Fruit fly (Drosophila melanogaster) whole organism, embryonic: Measurements from ENCODE around the gene CG6962.

Experiments
- Abd-B ChIP-seq: fragments of 200-800 bp; sonication (Bioruptor generic); optimal IDR thresholded peaks from 2 replicates; lab custom pipeline; 2018; ENCODE audit warnings: missing biosample characterization, mild to moderate bottlenecking, missing genetic modification characterization, moderate library complexity
- Aef1 ChIP-seq: fragments of 200-800 bp; sonication (Bioruptor generic); IDR thresholded peaks from 3 replicates; pipeline ENCODE4 v1.3.6; 2022; ENCODE audit warnings: missing biosample characterization, missing genetic modification characterization
- Atf-2 ChIP-seq: fragments of 200-800 bp; sonication (Bioruptor generic); optimal IDR thresholded peaks from 2 replicates; lab custom pipeline; 2016; ENCODE audit warnings: missing biosample characterization, missing genetic modification characterization
- CG10321 ChIP-seq: fragments of 200-800 bp; sonication (Bioruptor generic); IDR thresholded peaks from 2 replicates; pipeline ENCODE4 v1.3.6; 2022; ENCODE audit warnings: missing biosample characterization, missing genetic modification characterization
- CG11398 ChIP-seq: fragments of 200-800 bp; sonication (Bioruptor generic); optimal IDR thresholded peaks from 2 replicates; lab custom pipeline; 2016; ENCODE audit warnings: missing biosample characterization, missing genetic modification characterization
- CG11723 ChIP-seq: fragments of 200-800 bp; sonication (Bioruptor generic); optimal IDR thresholded peaks from 2 replicates; lab custom pipeline; 2017; ENCODE audit warnings: missing biosample characterization, mild to moderate bottlenecking, missing genetic modification characterization
- CG12104 ChIP-seq: fragments of 200-800 bp; sonication (Bioruptor generic); optimal IDR thresholded peaks from 3 replicates; lab custom pipeline; 2016; ENCODE audit warnings: missing biosample characterization, missing genetic modification characterization
- CG12219 ChIP-seq: fragments of 200-800 bp; sonication (Bioruptor generic); optimal IDR thresholded peaks from 3 replicates; lab custom pipeline; 2018; ENCODE audit warnings: missing biosample characterization, mild to moderate bottlenecking, missing genetic modification characterization
- CG12769 ChIP-seq: fragments of 200-800 bp; sonication (Bioruptor generic); optimal IDR thresholded peaks from 2 replicates; lab custom pipeline; 2019; ENCODE audit warnings: missing biosample characterization, mild to moderate bottlenecking, missing genetic modification characterization, moderate library complexity
- CG12942 ChIP-seq: fragments of 200-800 bp; sonication (Bioruptor generic); optimal IDR thresholded peaks from 3 replicates; lab custom pipeline; 2016; ENCODE audit warnings: missing biosample characterization, missing genetic modification characterization
- CG13424 ChIP-seq: fragments of 200-800 bp; sonication (Bioruptor generic); optimal IDR thresholded peaks from 2 replicates; lab custom pipeline; 2019; ENCODE audit warnings: missing biosample characterization, mild to moderate bottlenecking, missing genetic modification characterization, moderate library complexity
- CG13894 ChIP-seq: fragments of 200-800 bp; sonication (Bioruptor generic); optimal IDR thresholded peaks from 3 replicates; lab custom pipeline; 2018; ENCODE audit warnings: missing biosample characterization, mild to moderate bottlenecking, missing genetic modification characterization, moderate library complexity
- CG1603 ChIP-seq: fragments of 200-800 bp; sonication (Bioruptor generic); optimal IDR thresholded peaks from 2 replicates; lab custom pipeline; 2019; ENCODE audit warnings: missing biosample characterization, mild to moderate bottlenecking, missing genetic modification characterization, moderate library complexity
- CG16779 ChIP-seq: fragments of 200-800 bp; sonication (Bioruptor generic); IDR thresholded peaks from 2 replicates; pipeline ENCODE4 v1.3.6; 2022; ENCODE audit warnings: missing biosample characterization, missing genetic modification characterization
- CG17359 ChIP-seq: fragments of 200-800 bp; sonication (Bioruptor generic); optimal IDR thresholded peaks from 3 replicates; lab custom pipeline; 2018; ENCODE audit warnings: missing biosample characterization, mild to moderate bottlenecking, missing genetic modification characterization, moderate library complexity
- CG18764 ChIP-seq: fragments of 200-800 bp; sonication (Bioruptor generic); optimal IDR thresholded peaks from 3 replicates; lab custom pipeline; 2016; ENCODE audit warnings: missing biosample characterization, missing genetic modification characterization
- CG2129 ChIP-seq: fragments of 200-800 bp; sonication (Bioruptor generic); IDR thresholded peaks from 2 replicates; pipeline ENCODE4 v1.3.6; 2022; ENCODE audit warnings: missing biosample characterization, missing genetic modification characterization; ENCODE audit not compliant: partially characterized antibody
- CG2678 ChIP-seq: fragments of 200-800 bp; sonication (Bioruptor generic); optimal IDR thresholded peaks from 3 replicates; lab custom pipeline; 2019; ENCODE audit warnings: missing biosample characterization, mild to moderate bottlenecking, missing genetic modification characterization, moderate library complexity
- CG2712 ChIP-seq: fragments of 200-800 bp; optimal IDR thresholded peaks from 3 replicates; lab custom pipeline; 2019; ENCODE audit warnings: missing biosample characterization, mild to moderate bottlenecking, missing genetic modification characterization, moderate library complexity
- CG31365 ChIP-seq: fragments of 200-800 bp; sonication (Bioruptor generic); optimal IDR thresholded peaks from 2 replicates; lab custom pipeline; 2018; ENCODE audit warnings: missing biosample characterization, mild to moderate bottlenecking, missing genetic modification characterization
- CG4404 ChIP-seq: fragments of 200-800 bp; sonication (Bioruptor generic); IDR thresholded peaks from 2 replicates; pipeline ENCODE4 v1.3.6; 2022; ENCODE audit warnings: missing biosample characterization, missing genetic modification characterization
- CG5245 ChIP-seq: fragments of 200-800 bp; sonication (Bioruptor generic); optimal IDR thresholded peaks from 3 replicates; lab custom pipeline; 2016; ENCODE audit warnings: missing biosample characterization, missing genetic modification characterization
- CG7372 ChIP-seq: fragments of 200-800 bp; sonication (Bioruptor generic); IDR thresholded peaks from 2 replicates; pipeline ENCODE4 v1.3.6; 2022; ENCODE audit warnings: missing biosample characterization, missing genetic modification characterization
- CG7839 ChIP-seq: fragments of 200-800 bp; sonication (Bioruptor generic); optimal IDR thresholded peaks from 3 replicates; lab custom pipeline; 2018; ENCODE audit warnings: missing biosample characterization, mild to moderate bottlenecking, missing genetic modification characterization, moderate library complexity
- CG9817 ChIP-seq: fragments of 200-800 bp; sonication (Bioruptor generic); optimal IDR thresholded peaks from 2 replicates; lab custom pipeline; 2018; ENCODE audit warnings: missing biosample characterization, mild to moderate bottlenecking, missing genetic modification characterization, moderate library complexity
- CTCF ChIP-seq: fragments of 200-800 bp; sonication (Bioruptor generic); optimal IDR thresholded peaks from 2 replicates; lab custom pipeline; 2017; ENCODE audit warnings: missing biosample characterization, mild to moderate bottlenecking, missing genetic modification characterization, moderate library complexity
- Doc3 ChIP-seq: fragments of 200-800 bp; sonication (Bioruptor generic); IDR thresholded peaks from 3 replicates; pipeline ENCODE4 v1.3.6; 2022; ENCODE audit warnings: missing biosample characterization, missing genetic modification characterization; ENCODE audit not compliant: partially characterized antibody
- Lim3 ChIP-seq: fragments of 200-800 bp; sonication (Bioruptor generic); IDR thresholded peaks from 2 replicates; pipeline ENCODE4 v1.3.6; 2022; ENCODE audit warnings: missing biosample characterization, missing genetic modification characterization
- MTF-1 ChIP-seq: fragments of 200-800 bp; sonication (Bioruptor generic); optimal IDR thresholded peaks from 2 replicates; lab custom pipeline; 2018; ENCODE audit warnings: missing biosample characterization, mild to moderate bottlenecking, missing genetic modification characterization, borderline replicate concordance
- Nf-YA ChIP-seq: fragments of 200-800 bp; sonication (Bioruptor generic); IDR thresholded peaks from 2 replicates; pipeline ENCODE4 v1.3.6; 2022; ENCODE audit warnings: missing biosample characterization, missing genetic modification characterization
- Sox100B ChIP-seq: fragments of 200-800 bp; sonication (Bioruptor generic); optimal IDR thresholded peaks from 3 replicates; lab custom pipeline; 2018; ENCODE audit warnings: missing biosample characterization, mild to moderate bottlenecking, missing genetic modification characterization
- Sry-β ChIP-seq: fragments of 200-800 bp; sonication (Bioruptor generic); optimal IDR thresholded peaks from 2 replicates; lab custom pipeline; 2018; ENCODE audit warnings: missing biosample characterization, mild to moderate bottlenecking, missing genetic modification characterization, moderate library complexity
- YL-1 ChIP-seq: fragments of 200-800 bp; sonication (Bioruptor generic); optimal IDR thresholded peaks from 3 replicates; lab custom pipeline; 2017; ENCODE audit warnings: missing biosample characterization, mild to moderate bottlenecking, missing genetic modification characterization
- ase ChIP-seq: fragments of 200-800 bp; sonication (Bioruptor generic); IDR thresholded peaks from 3 replicates; pipeline ENCODE4 v1.3.6; 2022; ENCODE audit warnings: missing biosample characterization, missing genetic modification characterization
- dan ChIP-seq: fragments of 200-800 bp; sonication (Bioruptor generic); IDR thresholded peaks from 2 replicates; pipeline ENCODE4 v1.3.6; 2022; ENCODE audit warnings: missing biosample characterization, missing genetic modification characterization
- hkb ChIP-seq, 2 experiments: fragments of 200-800 bp in 1 of 2; fragments of >200 bp in 1 of 2; sonication (Bioruptor generic) in 1 of 2; IDR thresholded peaks in 1 of 2; optimal IDR thresholded peaks in 1 of 2; 2 replicates each; pipeline versions ENCODE4 v1.3.6 to Lab custom; 2017 to 2022; ENCODE audit warnings: missing biosample characterization in 1 of 2, missing genetic modification characterization in 1 of 2
- ind ChIP-seq: fragments of 200-800 bp; sonication (Bioruptor generic); optimal IDR thresholded peaks from 3 replicates; lab custom pipeline; 2016; ENCODE audit warnings: missing biosample characterization, missing genetic modification characterization
- jing ChIP-seq: fragments of 200-800 bp; sonication (Bioruptor generic); optimal IDR thresholded peaks from 2 replicates; lab custom pipeline; 2018; ENCODE audit warnings: missing biosample characterization, mild to moderate bottlenecking, missing genetic modification characterization
- kah ChIP-seq: fragments of 200-800 bp; sonication (Bioruptor generic); optimal IDR thresholded peaks from 2 replicates; lab custom pipeline; 2018; ENCODE audit warnings: missing biosample characterization, mild to moderate bottlenecking, missing genetic modification characterization
- ken ChIP-seq: fragments of 200-800 bp; sonication (Bioruptor generic); IDR thresholded peaks from 3 replicates; pipeline ENCODE4 v1.3.6; 2022; ENCODE audit warnings: missing biosample characterization, missing genetic modification characterization
- klu ChIP-seq: fragments of 200-800 bp; sonication (Bioruptor generic); IDR thresholded peaks from 2 replicates; pipeline ENCODE4 v1.3.6; 2022; ENCODE audit warnings: missing biosample characterization, missing genetic modification characterization
- odd ChIP-seq: fragments of 200-800 bp; sonication (Bioruptor generic); optimal IDR thresholded peaks from 2 replicates; lab custom pipeline; 2017; ENCODE audit warnings: missing biosample characterization, mild to moderate bottlenecking, missing genetic modification characterization
- pan ChIP-seq, 4 experiments: fragments of >200 bp in 3 of 4; fragments of 200-800 bp in 1 of 4; sonication (Bioruptor generic) in 1 of 4; optimal IDR thresholded peaks in 3 of 4; IDR thresholded peaks in 1 of 4; 2 replicates each; pipeline versions ENCODE4 v1.3.6 to Lab custom; 2017 to 2022; ENCODE audit warnings: missing biosample characterization in 2 of 4, missing genetic modification characterization in 2 of 4, mixed read lengths in 1 of 4
- row ChIP-seq: fragments of 200-800 bp; sonication (Bioruptor generic); IDR thresholded peaks from 3 replicates; pipeline ENCODE4 v1.3.6; 2022; ENCODE audit warnings: missing biosample characterization, missing genetic modification characterization
- stc ChIP-seq: fragments of 200-800 bp; sonication (Bioruptor generic); IDR thresholded peaks from 2 replicates; pipeline ENCODE4 v1.3.6; 2022; ENCODE audit warnings: missing biosample characterization, missing genetic modification characterization
- tap ChIP-seq: fragments of 200-800 bp; optimal IDR thresholded peaks from 3 replicates; lab custom pipeline; 2019; ENCODE audit warnings: missing biosample characterization, mild to moderate bottlenecking, missing genetic modification characterization, moderate library complexity
- trh ChIP-seq: fragments of 200-800 bp; sonication (Bioruptor generic); optimal IDR thresholded peaks from 2 replicates; lab custom pipeline; 2016; ENCODE audit warnings: missing biosample characterization, missing genetic modification characterization
- twi ChIP-seq: fragments of 200-800 bp; optimal IDR thresholded peaks from 2 replicates; lab custom pipeline; 2019; ENCODE audit warnings: missing biosample characterization, mild to moderate bottlenecking, missing genetic modification characterization, moderate library complexity
- vfl ChIP-seq: fragments of 200-800 bp; sonication (Bioruptor generic); optimal IDR thresholded peaks from 2 replicates; lab custom pipeline; 2016; ENCODE audit warnings: missing biosample characterization, missing genetic modification characterization
- zf30C ChIP-seq: fragments of 200-800 bp; sonication (Bioruptor generic); optimal IDR thresholded peaks from 3 replicates; lab custom pipeline; 2018; ENCODE audit warnings: missing biosample characterization, mild to moderate bottlenecking, missing genetic modification characterization

Gene CG6962

DNA sequence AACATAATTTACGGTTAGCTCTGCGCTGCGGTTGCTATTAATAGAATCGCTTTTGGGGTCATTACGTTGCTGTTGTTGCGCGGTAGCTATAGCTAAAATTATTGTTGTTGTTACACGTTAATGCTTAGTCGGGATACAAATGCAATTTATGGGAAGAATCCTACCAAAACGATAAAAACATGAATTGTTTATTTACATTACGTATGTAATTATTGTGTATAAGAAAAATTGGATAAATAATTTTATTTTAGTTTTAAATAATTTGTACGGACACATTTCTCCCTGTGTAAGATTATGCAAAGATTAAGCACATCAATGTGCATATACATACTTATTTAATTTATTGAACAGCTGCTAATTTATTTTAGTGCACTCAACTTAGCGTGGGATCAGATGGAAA is 30.4 kb downstream of the CG6962 start (continued):
- TF ChIP-seq hkb (optimal IDR thresholded peaks at IDR 0.05; lab: Kevin White, UChicago) (no peak), hkb (GFP tag; IDR thresholded peaks at IDR 0.05; lab: Robert Waterston, UW) (0 out of 2 replicates have a peak, but pooled peaks have one; percentile 36), CG12219 (GFP tag; lab: Kevin White, UChicago) (no peak), odd (GFP tag; lab: Kevin White, UChicago) (peak; percentile 6), pan (optimal IDR thresholded peaks at IDR 0.05; lab: Kevin White, UChicago) (no peak), pan (GFP tag; optimal IDR thresholded peaks at IDR 0.05 in 1 of 2, IDR thresholded peaks at IDR 0.05 in 1 of 2) (peak in 1 of 2 experiments; percentile 57), CG2129 (GFP tag; lab: Robert Waterston, UW) (no peak), Aef1 (GFP tag; lab: Robert Waterston, UW) (peak; percentile 20; the same call in 1 of the 3 replicates), jing (GFP tag; lab: Kevin White, UChicago) (no peak), ind (GFP tag; lab: Kevin White, UChicago) (no peak), Nf-YA (GFP tag; lab: Robert Waterston, UW) (no peak), CG10321 (GFP tag; lab: Robert Waterston, UW) (no peak), Lim3 (GFP tag; lab: Robert Waterston, UW) (no peak), CG13894 (tag; lab: Kevin White, UChicago) (no peak), CG16779 (GFP tag; lab: Robert Waterston, UW) (no peak), CG18764 (no peak), CG17359 (peak; percentile 70), CG2678 (tag; lab: Kevin White, UChicago) (peak; percentile 72), CG12942 (GFP tag; lab: Kevin White, UChicago) (no peak), CG13424 (peak; percentile 71), CG12769 (tag; lab: Kevin White, UChicago) (peak; percentile 34), CG5245 (GFP tag; lab: Kevin White, UChicago) (no peak), Abd-B (GFP tag; lab: Kevin White, UChicago) (peak; percentile 62), CG12104 (no peak), row (GFP tag; lab: Robert Waterston, UW) (peak; percentile 55; the same call in 2 of the 3 replicates), CG2712 (tag; lab: Kevin White, UChicago) (peak; percentile 80), Doc3 (GFP tag; lab: Robert Waterston, UW) (no peak), YL-1 (GFP tag; lab: Kevin White, UChicago) (no peak), CG7372 (GFP tag; lab: Robert Waterston, UW) (no peak), kah (GFP tag; lab: Kevin White, UChicago) (peak; percentile 46), MTF-1 (peak; percentile 8), Sry-β (GFP tag; lab: Kevin White, UChicago) (peak; percentile 7), tap (tag; lab: Kevin White, UChicago) (peak; percentile 68), CG11723 (GFP tag; lab: Kevin White, UChicago) (peak; percentile 32), twi (tag; lab: Kevin White, UChicago) (peak; percentile 46), CG11398 (GFP tag; lab: Kevin White, UChicago) (no peak), trh (GFP tag; lab: Kevin White, UChicago) (no peak), ken (GFP tag; lab: Robert Waterston, UW) (no peak; the same call in 2 of the 3 replicates), CG9817 (tag; lab: Kevin White, UChicago) (peak; percentile 6), vfl (GFP tag; lab: Kevin White, UChicago) (no peak), Sox100B (GFP tag; lab: Kevin White, UChicago) (peak; percentile 74), Atf-2 (GFP tag; lab: Kevin White, UChicago) (no peak), CG4404 (GFP tag; lab: Robert Waterston, UW) (no peak), CTCF (GFP tag; lab: Kevin White, UChicago) (no peak), dan (no peak), CG31365 (tag; lab: Kevin White, UChicago) (no peak), CG1603 (tag; lab: Kevin White, UChicago) (peak; percentile 53), stc (GFP tag; lab: Robert Waterston, UW) (peak; percentile 46; the same call in 1 of the 2 replicates), ase (peak; percentile 35; the same call in 1 of the 3 replicates), CG7839 (tag; lab: Kevin White, UChicago) (peak; percentile 73), klu (GFP tag; lab: Robert Waterston, UW) (no peak), zf30C (GFP tag; lab: Kevin White, UChicago) (no peak)
